Fruit fly (Drosophila melanogaster) whole organism, embryonic: ENCODE data around the gene Rpn11.

Experiments used
- B-H1 ChIP-seq: fragments of 200-800 bp; sonication (Bioruptor generic); IDR thresholded peaks from 3 replicates; pipeline ENCODE4 v1.3.6; 2022; ENCODE audit warnings: missing biosample characterization, missing genetic modification characterization
- Blimp-1 ChIP-seq: fragments of 200-800 bp; sonication (Bioruptor generic); optimal IDR thresholded peaks from 3 replicates; lab custom pipeline; 2018; ENCODE audit warnings: missing biosample characterization, missing genetic modification characterization, mild to moderate bottlenecking, moderate library complexity, missing genetic modification reagents
- Bteb2 ChIP-seq: fragments of 200-800 bp; sonication (Bioruptor generic); optimal IDR thresholded peaks from 2 replicates; lab custom pipeline; 2016; ENCODE audit warnings: missing biosample characterization, missing genetic modification characterization
- CG10274 ChIP-seq: fragments of 200-800 bp; sonication (Bioruptor generic); optimal IDR thresholded peaks from 3 replicates; lab custom pipeline; 2017; ENCODE audit warnings: missing biosample characterization, mild to moderate bottlenecking, missing genetic modification characterization
- CG11093 ChIP-seq: fragments of 200-800 bp; sonication (Bioruptor generic); IDR thresholded peaks from 3 replicates; pipeline ENCODE4 v1.3.6; 2022; ENCODE audit warnings: missing biosample characterization, missing genetic modification characterization
- CG11456 ChIP-seq: fragments of 200-800 bp; sonication (Bioruptor generic); IDR thresholded peaks from 3 replicates; pipeline ENCODE4 v1.3.6; 2022; ENCODE audit warnings: missing biosample characterization, missing genetic modification characterization
- CG12219 ChIP-seq: fragments of 200-800 bp; sonication (Bioruptor generic); optimal IDR thresholded peaks from 3 replicates; lab custom pipeline; 2018; ENCODE audit warnings: missing biosample characterization, mild to moderate bottlenecking, missing genetic modification characterization
- CG13424 ChIP-seq: fragments of 200-800 bp; sonication (Bioruptor generic); optimal IDR thresholded peaks from 2 replicates; lab custom pipeline; 2019; ENCODE audit warnings: missing biosample characterization, mild to moderate bottlenecking, missing genetic modification characterization, moderate library complexity
- CG14014 ChIP-seq: fragments of 200-800 bp; sonication (Bioruptor generic); IDR thresholded peaks from 2 replicates; pipeline ENCODE4 v1.3.6; 2022; ENCODE audit warnings: missing biosample characterization, missing genetic modification characterization
- CG1602 ChIP-seq: fragments of 200-800 bp; sonication (Bioruptor generic); optimal IDR thresholded peaks from 3 replicates; lab custom pipeline; 2016; ENCODE audit warnings: missing biosample characterization, missing genetic modification characterization
- CG17568 ChIP-seq: fragments of 200-800 bp; sonication (Bioruptor generic); optimal IDR thresholded peaks from 2 replicates; lab custom pipeline; 2018; ENCODE audit warnings: missing biosample characterization, mild to moderate bottlenecking, missing genetic modification characterization, moderate library complexity
- CG17912 ChIP-seq: fragments of 200-800 bp; sonication (Bioruptor generic); optimal IDR thresholded peaks from 2 replicates; lab custom pipeline; 2018; ENCODE audit warnings: missing biosample characterization, mild to moderate bottlenecking, missing genetic modification characterization
- CG18599 ChIP-seq: fragments of 200-800 bp; sonication (Bioruptor generic); optimal IDR thresholded peaks from 3 replicates; lab custom pipeline; 2017; ENCODE audit warnings: missing biosample characterization, missing genetic modification characterization, mild to moderate bottlenecking, moderate library complexity, missing genetic modification reagents
- CG34422 ChIP-seq: fragments of 200-800 bp; sonication (Bioruptor generic); IDR thresholded peaks from 3 replicates; pipeline ENCODE4 v1.3.6; 2022; ENCODE audit warnings: missing biosample characterization, missing genetic modification characterization
- CG4617 ChIP-seq: fragments of 200-800 bp; sonication (Bioruptor generic); optimal IDR thresholded peaks from 3 replicates; lab custom pipeline; 2016; ENCODE audit warnings: missing biosample characterization, missing genetic modification characterization, borderline replicate concordance
- CG6654 ChIP-seq: fragments of 200-800 bp; sonication (Bioruptor generic); optimal IDR thresholded peaks from 2 replicates; lab custom pipeline; 2017; ENCODE audit warnings: missing biosample characterization, mild to moderate bottlenecking, missing genetic modification characterization
- CG6813 ChIP-seq: fragments of 200-800 bp; sonication (Bioruptor generic); optimal IDR thresholded peaks from 2 replicates; lab custom pipeline; 2017; ENCODE audit warnings: missing biosample characterization, missing genetic modification characterization, mild to moderate bottlenecking, moderate library complexity, missing genetic modification reagents
- CG7357 ChIP-seq: fragments of 200-800 bp; sonication (Bioruptor generic); IDR thresholded peaks from 3 replicates; pipeline ENCODE4 v1.3.6; 2022; ENCODE audit warnings: missing biosample characterization, missing genetic modification characterization
- CHES-1-like ChIP-seq: fragments of 200-800 bp; sonication (Bioruptor generic); optimal IDR thresholded peaks from 2 replicates; lab custom pipeline; 2016; ENCODE audit warnings: missing biosample characterization, missing genetic modification characterization
- Doc3 ChIP-seq: fragments of 200-800 bp; sonication (Bioruptor generic); IDR thresholded peaks from 3 replicates; pipeline ENCODE4 v1.3.6; 2022; ENCODE audit warnings: missing biosample characterization, missing genetic modification characterization; ENCODE audit not compliant: partially characterized antibody
- Ets97D ChIP-seq: fragments of 200-800 bp; sonication (Bioruptor generic); optimal IDR thresholded peaks from 3 replicates; lab custom pipeline; 2016; ENCODE audit warnings: missing biosample characterization, missing genetic modification characterization
- Gsc ChIP-seq: fragments of 200-800 bp; sonication (Bioruptor generic); IDR thresholded peaks from 2 replicates; pipeline ENCODE4 v1.3.6; 2022; ENCODE audit warnings: missing biosample characterization, missing genetic modification characterization
- Jarid2 ChIP-seq: fragments of 200-800 bp; sonication (Bioruptor generic); optimal IDR thresholded peaks from 3 replicates; lab custom pipeline; 2017; ENCODE audit warnings: mild to moderate bottlenecking, missing biosample characterization, missing genetic modification reagents, missing genetic modification characterization
- Mes4 ChIP-seq: fragments of 200-800 bp; sonication (Bioruptor generic); optimal IDR thresholded peaks from 2 replicates; lab custom pipeline; 2016; ENCODE audit warnings: missing biosample characterization, missing genetic modification characterization
- Myb ChIP-seq: fragments of 200-800 bp; sonication (Bioruptor generic); optimal IDR thresholded peaks from 2 replicates; lab custom pipeline; 2016; ENCODE audit warnings: missing biosample characterization, missing genetic modification characterization
- PHDP ChIP-seq: fragments of 200-800 bp; sonication (Bioruptor generic); optimal IDR thresholded peaks from 3 replicates; lab custom pipeline; 2018; ENCODE audit warnings: missing biosample characterization, mild to moderate bottlenecking, missing genetic modification characterization, moderate library complexity
- Xbp1 ChIP-seq: fragments of 200-800 bp; sonication (Bioruptor generic); optimal IDR thresholded peaks from 3 replicates; lab custom pipeline; 2016; ENCODE audit warnings: missing biosample characterization, mild to moderate bottlenecking, missing genetic modification characterization
- Xrp1 ChIP-seq: fragments of 200-800 bp; sonication (Bioruptor generic); IDR thresholded peaks from 2 replicates; pipeline ENCODE4 v1.3.6; 2022; ENCODE audit warnings: missing biosample characterization, missing genetic modification characterization
- ab ChIP-seq: fragments of 200-800 bp; sonication (Bioruptor generic); optimal IDR thresholded peaks from 2 replicates; lab custom pipeline; 2016; ENCODE audit warnings: missing biosample characterization, missing genetic modification characterization
- ac ChIP-seq: fragments of 200-800 bp; sonication (Bioruptor generic); optimal IDR thresholded peaks from 3 replicates; lab custom pipeline; 2017; ENCODE audit warnings: missing biosample characterization, mild to moderate bottlenecking, missing genetic modification characterization
- ara ChIP-seq: fragments of 200-800 bp; sonication (Bioruptor generic); IDR thresholded peaks from 2 replicates; pipeline ENCODE4 v1.3.6; 2022; ENCODE audit warnings: missing biosample characterization, missing genetic modification characterization
- ash1 ChIP-seq: fragments of 200-800 bp; sonication (Bioruptor generic); optimal IDR thresholded peaks from 2 replicates; lab custom pipeline; 2018; ENCODE audit warnings: missing biosample characterization, mild to moderate bottlenecking, missing genetic modification characterization
- chn ChIP-seq: fragments of 200-800 bp; sonication (Bioruptor generic); optimal IDR thresholded peaks from 2 replicates; lab custom pipeline; 2016; ENCODE audit warnings: missing biosample characterization, missing genetic modification characterization
- ci ChIP-seq: fragments of 200-800 bp; sonication (Bioruptor generic); IDR thresholded peaks from 3 replicates; pipeline ENCODE4 v1.3.6; 2022; ENCODE audit warnings: missing biosample characterization, missing genetic modification characterization
- danr ChIP-seq: fragments of 200-800 bp; sonication (Bioruptor generic); IDR thresholded peaks from 2 replicates; pipeline ENCODE4 v1.3.6; 2022; ENCODE audit warnings: missing biosample characterization, missing genetic modification characterization
- en ChIP-seq: fragments of 200-800 bp; sonication (Bioruptor generic); optimal IDR thresholded peaks from 2 replicates; lab custom pipeline; 2016; ENCODE audit warnings: missing biosample characterization, missing genetic modification characterization
- gcm2 ChIP-seq: fragments of 200-800 bp; sonication (Bioruptor generic); optimal IDR thresholded peaks from 2 replicates; lab custom pipeline; 2016; ENCODE audit warnings: missing biosample characterization, missing genetic modification characterization
- hkb ChIP-seq, 2 experiments: fragments of 200-800 bp in 1 of 2; fragments of >200 bp in 1 of 2; sonication (Bioruptor generic) in 1 of 2; IDR thresholded peaks in 1 of 2; optimal IDR thresholded peaks in 1 of 2; 2 replicates each; pipeline versions ENCODE4 v1.3.6 to Lab custom; 2017 to 2022; ENCODE audit warnings: missing biosample characterization in 1 of 2, missing genetic modification characterization in 1 of 2
- lmd ChIP-seq: fragments of 200-800 bp; sonication (Bioruptor generic); IDR thresholded peaks from 2 replicates; pipeline ENCODE4 v1.3.6; 2022; ENCODE audit warnings: missing biosample characterization, missing genetic modification characterization
- lov ChIP-seq, 2 experiments: fragments of 200-800 bp in 1 of 2; fragments of >200 bp in 1 of 2; sonication (Bioruptor generic) in 1 of 2; IDR thresholded peaks in 1 of 2; optimal IDR thresholded peaks in 1 of 2; 2 replicates in 1 of 2; 3 replicates in 1 of 2; pipeline versions ENCODE4 v1.3.6 to Lab custom; 2017 to 2022; ENCODE audit warnings: missing biosample characterization in 1 of 2, missing genetic modification characterization in 1 of 2
- maf-S ChIP-seq: fragments of 200-800 bp; sonication (Bioruptor generic); optimal IDR thresholded peaks from 2 replicates; lab custom pipeline; 2016; ENCODE audit warnings: missing biosample characterization, missing genetic modification characterization
- phol ChIP-seq: fragments of 200-800 bp; sonication (Bioruptor generic); optimal IDR thresholded peaks from 3 replicates; lab custom pipeline; 2018; ENCODE audit warnings: missing biosample characterization, mild to moderate bottlenecking, missing genetic modification characterization, moderate library complexity
- slbo ChIP-seq: fragments of 200-800 bp; sonication (Bioruptor generic); IDR thresholded peaks from 2 replicates; pipeline ENCODE4 v1.3.6; 2022; ENCODE audit warnings: missing biosample characterization, missing genetic modification characterization
- sob ChIP-seq: fragments of 200-800 bp; sonication (Bioruptor generic); IDR thresholded peaks from 2 replicates; pipeline ENCODE4 v1.3.6; 2022; ENCODE audit warnings: missing biosample characterization, missing genetic modification characterization
- tap ChIP-seq: fragments of 200-800 bp; optimal IDR thresholded peaks from 3 replicates; lab custom pipeline; 2019; ENCODE audit warnings: missing biosample characterization, mild to moderate bottlenecking, missing genetic modification characterization, moderate library complexity
- trh ChIP-seq: fragments of 200-800 bp; sonication (Bioruptor generic); optimal IDR thresholded peaks from 2 replicates; lab custom pipeline; 2016; ENCODE audit warnings: missing biosample characterization, missing genetic modification characterization
- ttk ChIP-seq: fragments of 200-800 bp; sonication (Bioruptor generic); IDR thresholded peaks from 2 replicates; pipeline ENCODE4 v2.1.2; 2022; ENCODE audit warnings: missing biosample characterization, missing genetic modification characterization
- unc-4 ChIP-seq: fragments of 200-800 bp; sonication (Bioruptor generic); IDR thresholded peaks from 2 replicates; pipeline ENCODE4 v1.3.6; 2022; ENCODE audit warnings: missing biosample characterization, missing genetic modification characterization; ENCODE audit not compliant: partially characterized antibody
- wdn ChIP-seq: fragments of 200-800 bp; sonication (Bioruptor generic); IDR thresholded peaks from 2 replicates; pipeline ENCODE4 v1.3.6; 2022; ENCODE audit warnings: missing biosample characterization, missing genetic modification characterization

Gene Rpn11

dm6 chr2L:5052367-5052914 lies 7.1 kb downstream of the Rpn11 start, which contains the start of gene senju (continued):
- TF ChIP-seq lmd (GFP tag; lab: Robert Waterston, UW) = peak; percentile 86
- peak; percentile 65 for TF ChIP-seq maf-S
- peak; percentile 83 for TF ChIP-seq CG14014 (GFP tag; lab: Robert Waterston, UW)
- no peak for TF ChIP-seq Doc3
- 0 out of 2 replicates have a peak, but pooled peaks have one; percentile 46 for TF ChIP-seq danr (GFP tag; lab: Robert Waterston, UW)
- peak; percentile 61 for TF ChIP-seq ab (GFP tag; lab: Kevin White, UChicago)
- TF ChIP-seq Blimp-1 (GFP tag; lab: Kevin White, UChicago) = peak; percentile 71
- peak; percentile 70 for TF ChIP-seq Mes4 (GFP tag; lab: Kevin White, UChicago)
- peak; percentile 83 for TF ChIP-seq slbo (GFP tag; lab: Robert Waterston, UW)
- peak; percentile 87 for TF ChIP-seq PHDP (tag; lab: Kevin White, UChicago)
- peak; percentile 68 for TF ChIP-seq gcm2
- peak; percentile 69 for TF ChIP-seq CG1602
- TF ChIP-seq wdn (GFP tag; lab: Robert Waterston, UW) = peak; percentile 66
- TF ChIP-seq ara = peak; percentile 79
- peak; percentile 61; the same call in 2 of the 3 replicates for TF ChIP-seq CG11093
- peak; percentile 32; the same call in 1 of the 2 replicates for TF ChIP-seq unc-4 (GFP tag; lab: Robert Waterston, UW)
- peak; percentile 96 for TF ChIP-seq CHES-1-like (GFP tag; lab: Kevin White, UChicago)
- TF ChIP-seq CG12219 (GFP tag; lab: Kevin White, UChicago) = peak; percentile 71
- peak; percentile 79 for TF ChIP-seq CG6813 (GFP tag; lab: Kevin White, UChicago)
- peak; percentile 15 for TF ChIP-seq ac (GFP tag; lab: Kevin White, UChicago)
- TF ChIP-seq CG11456 (GFP tag; lab: Robert Waterston, UW) = peak; percentile 90
- peak; percentile 21 for TF ChIP-seq CG10274 (GFP tag; lab: Kevin White, UChicago)
- TF ChIP-seq Gsc = no peak
- peak; percentile 95 for TF ChIP-seq CG4617 (GFP tag; lab: Kevin White, UChicago)
- TF ChIP-seq Xrp1 (GFP tag; lab: Robert Waterston, UW) = peak; percentile 81; the same call in 1 of the 2 replicates
- peak; percentile 73 for TF ChIP-seq B-H1 (GFP tag; lab: Robert Waterston, UW)
- peak; percentile 93 for TF ChIP-seq Ets97D
- peak; percentile 69 for TF ChIP-seq ttk
- no peak; the same call in 2 of the 3 replicates for TF ChIP-seq CG7357 (GFP tag; lab: Robert Waterston, UW)
- TF ChIP-seq chn (GFP tag; lab: Kevin White, UChicago) = peak; percentile 87
- peak; percentile 50 for TF ChIP-seq Bteb2 (GFP tag; lab: Kevin White, UChicago)
- peak; percentile 79 for TF ChIP-seq CG17912 (GFP tag; lab: Kevin White, UChicago)
- TF ChIP-seq CG18599 = peak; percentile 90
- TF ChIP-seq tap (tag; lab: Kevin White, UChicago) = peak; percentile 50
- no peak for TF ChIP-seq lov (optimal IDR thresholded peaks at IDR 0.05; lab: Kevin White, UChicago)
- TF ChIP-seq lov (GFP tag; IDR thresholded peaks at IDR 0.05; lab: Robert Waterston, UW) = peak; percentile 55; the same call in 2 of the 3 replicates
- TF ChIP-seq CG6654 (GFP tag; lab: Kevin White, UChicago) = peak; percentile 60
- TF ChIP-seq hkb (optimal IDR thresholded peaks at IDR 0.05; lab: Kevin White, UChicago) = no peak
- TF ChIP-seq hkb (GFP tag; IDR thresholded peaks at IDR 0.05; lab: Robert Waterston, UW) = peak; percentile 84
- peak; percentile 21 for TF ChIP-seq trh (GFP tag; lab: Kevin White, UChicago)
- peak; percentile 74 for TF ChIP-seq ash1 (GFP tag; lab: Kevin White, UChicago)
- peak; percentile 94 for TF ChIP-seq CG34422 (GFP tag; lab: Robert Waterston, UW)
- peak; percentile 96 for TF ChIP-seq ci (GFP tag; lab: Robert Waterston, UW)
- peak; percentile 84 for TF ChIP-seq sob (GFP tag; lab: Robert Waterston, UW)
- TF ChIP-seq Myb (GFP tag; lab: Kevin White, UChicago) = peak; percentile 79
- peak; percentile 76 for TF ChIP-seq phol (tag; lab: Kevin White, UChicago)
- peak; percentile 88 for TF ChIP-seq Xbp1 (GFP tag; lab: Kevin White, UChicago)
- peak; percentile 80 for TF ChIP-seq CG13424 (tag; lab: Kevin White, UChicago)
- peak; percentile 62 for TF ChIP-seq en
- TF ChIP-seq Jarid2 (GFP tag; lab: Kevin White, UChicago) = peak; percentile 56
- peak; percentile 61 for TF ChIP-seq CG17568 (GFP tag; lab: Kevin White, UChicago)
